Worm (Caenorhabditis elegans) whole organism, early embryonic: ENCODE data around the gene T08A11.1.

Experiments
- aly-1 ChIP-seq: sonication (generic microtip); optimal IDR thresholded peaks from 2 replicates; lab custom pipeline; 2016; ENCODE audit warnings: missing genetic modification characterization, missing compliant biosample characterization
- ama-1 ChIP-seq: fragments of 150-350 bp; optimal IDR thresholded peaks from 2 replicates; lab custom pipeline; 2014
- flt-1 ChIP-seq: fragments of 200-800 bp; sonication (Bioruptor generic); IDR thresholded peaks from 2 replicates; pipeline ENCODE4 v1.3.6; 2022; ENCODE audit warnings: missing genetic modification characterization, missing compliant biosample characterization
- hmbx-1 ChIP-seq: sonication (generic microtip); optimal IDR thresholded peaks from 2 replicates; lab custom pipeline; 2016; ENCODE audit warnings: mild to moderate bottlenecking, missing genetic modification characterization, missing compliant biosample characterization
- tra-4 ChIP-seq: sonication (generic microtip); optimal IDR thresholded peaks from 2 replicates; lab custom pipeline; 2017; ENCODE audit warnings: missing genetic modification characterization, missing compliant biosample characterization

- TF ChIP-seq ama-1 (lab: Kevin White, UChicago) (no peak), aly-1 (tag; lab: Kevin White, UChicago) (no peak), hmbx-1 (tag; lab: Kevin White, UChicago) (no peak), tra-4 (tag; lab: Kevin White, UChicago) (no peak), flt-1 (no peak)
Observed at ce11 chrIII:4289952-4290351, 27.0 kb upstream of the T08A11.1 start.
